Worm (Caenorhabditis elegans): Measurements from ENCODE around the gene dcr-1.

dcr-1 gene

ce11 chrIII:8108490-8108889, 28.4 kb upstream of the dcr-1 start, which contains the start of gene C14B9.3:
TSS of gene C14B9.3 (plus strand) at chrIII:8108790.
- TF ChIP-seq jun-1 (tag; optimal IDR thresholded peaks at IDR 0.05): no peak
- TF ChIP-seq zag-1 (tag; optimal IDR thresholded peaks at IDR 0.05): no peak
- TF ChIP-seq mdl-1 (tag; optimal IDR thresholded peaks at IDR 0.05): no peak
- no peak for TF ChIP-seq ama-1 (optimal IDR thresholded peaks at IDR 0.05)
- no peak for TF ChIP-seq nhr-90 (tag; optimal IDR thresholded peaks at IDR 0.05; ENCODE audit: poor library complexity)
- no peak for TF ChIP-seq unc-62 (GFP tag; optimal IDR thresholded peaks at IDR 0.05)
- no peak for TF ChIP-seq unc-98 (GFP tag; IDR thresholded peaks at IDR 0.05)
- TF ChIP-seq fos-1 (tag; optimal IDR thresholded peaks at IDR 0.05): no peak
- no peak for TF ChIP-seq mep-1 (tag; optimal IDR thresholded peaks at IDR 0.05)

ce11 chrIII:8106476-8106875, 26.4 kb upstream of the dcr-1 start:
- no peak for TF ChIP-seq grh-1 (GFP tag; IDR thresholded peaks at IDR 0.05)
- TF ChIP-seq mep-1 (tag; optimal IDR thresholded peaks at IDR 0.05): peak; percentile 49
- peak; percentile 23 for TF ChIP-seq fkh-10 (GFP tag; optimal IDR thresholded peaks at IDR 0.05)
- TF ChIP-seq mab-9 (GFP tag; IDR thresholded peaks at IDR 0.05): no peak
- TF ChIP-seq blmp-1 (tag; optimal IDR thresholded peaks at IDR 0.05): no peak
- peak; percentile 10 for TF ChIP-seq skn-1 (tag; optimal IDR thresholded peaks at IDR 0.05)
- TF ChIP-seq elt-2 (tag; optimal IDR thresholded peaks at IDR 0.05): no peak
- peak; percentile 61 for TF ChIP-seq rnt-1 (tag; optimal IDR thresholded peaks at IDR 0.05)
- no peak for TF ChIP-seq fos-1 (tag; optimal IDR thresholded peaks at IDR 0.05)
- peak; percentile 67 for TF ChIP-seq snu-23 (GFP tag; optimal IDR thresholded peaks at IDR 0.05)
- TF ChIP-seq lir-3 (tag; optimal IDR thresholded peaks at IDR 0.05; ENCODE audit: poor library complexity): peak; percentile 18
- TF ChIP-seq swsn-7 (tag; optimal IDR thresholded peaks at IDR 0.05): peak; percentile 64
- TF ChIP-seq lin-35 (GFP tag; optimal IDR thresholded peaks at IDR 0.05): peak; percentile 60 to 64
- TF ChIP-seq nhr-71 (tag; optimal IDR thresholded peaks at IDR 0.05): peak; percentile 62
- peak; percentile 11 for TF ChIP-seq vab-15 (tag; optimal IDR thresholded peaks at IDR 0.05)
- TF ChIP-seq nhr-20 (tag; optimal IDR thresholded peaks at IDR 0.05): peak; percentile 51
- peak; percentile 53 for TF ChIP-seq xbp-1 (tag; optimal IDR thresholded peaks at IDR 0.05)
- TF ChIP-seq nhr-19 (GFP tag; conservative IDR thresholded peaks at IDR 0.05): peak; percentile 52; the same call in 1 of the 2 replicates
- TF ChIP-seq dpl-1 (GFP tag; optimal IDR thresholded peaks at IDR 0.05): peak in 2 of 3 experiments; percentile 24 to 47
- peak; percentile 31 for TF ChIP-seq nhr-77 (tag; optimal IDR thresholded peaks at IDR 0.05)
- TF ChIP-seq mef-2 (tag; optimal IDR thresholded peaks at IDR 0.05): no peak
- no peak for TF ChIP-seq alr-1 (tag; optimal IDR thresholded peaks at IDR 0.05; ENCODE audit: borderline replicate concordance)
- peak; percentile 52 for TF ChIP-seq lin-14 (GFP tag; optimal IDR thresholded peaks at IDR 0.05)
- TF ChIP-seq efl-1 (optimal IDR thresholded peaks at IDR 0.05): peak; percentile 36 to 51
- peak; percentile 37 to 95 for TF ChIP-seq efl-1 (GFP tag; optimal IDR thresholded peaks at IDR 0.05 in 1 of 2)
- peak; percentile 52 to 68 for TF ChIP-seq lsy-2 (tag; optimal IDR thresholded peaks at IDR 0.05)
- TF ChIP-seq nhr-237 (tag; optimal IDR thresholded peaks at IDR 0.05): no peak
- TF ChIP-seq fkh-8 (tag; optimal IDR thresholded peaks at IDR 0.05): peak; percentile 57
- TF ChIP-seq C04F5.9 (tag; optimal IDR thresholded peaks at IDR 0.05): no peak
- peak; percentile 23 for TF ChIP-seq tbx-2 (tag; optimal IDR thresholded peaks at IDR 0.05)
- peak; percentile 39 for TF ChIP-seq C16A3.4 (tag; optimal IDR thresholded peaks at IDR 0.05)
- peak; percentile 61 for TF ChIP-seq dsc-1 (tag; optimal IDR thresholded peaks at IDR 0.05)
- peak; percentile 19 to 54 (median 41) for TF ChIP-seq ceh-82 (tag; optimal IDR thresholded peaks at IDR 0.05)
- no peak for TF ChIP-seq nhr-85 (tag)
- TF ChIP-seq nhr-47 (tag; optimal IDR thresholded peaks at IDR 0.05): peak; percentile 71
- peak; percentile 18 for TF ChIP-seq unc-86 (tag; optimal IDR thresholded peaks at IDR 0.05)
- peak in 1 of 2 experiments; percentile 47 for TF ChIP-seq mdl-1 (tag; optimal IDR thresholded peaks at IDR 0.05)
- no peak for TF ChIP-seq pqm-1 (tag; optimal IDR thresholded peaks at IDR 0.05)

All from whole organism, L1 larva.